Worm (Caenorhabditis elegans) whole organism, L2 larva: ENCODE results near the gene pqn-68.
A peak's percentile ranks its signal among the peaks of the same experiment; 100 is the strongest.

Source experiments
- F13H6.1 ChIP-seq: sonication (generic microtip); optimal IDR thresholded peaks from 2 replicates; lab custom pipeline; 2016; ENCODE audit warnings: missing genetic modification characterization, missing compliant biosample characterization
- Y55F3AM.14 ChIP-seq: fragments of 200-800 bp; sonication (Bioruptor generic); optimal IDR thresholded peaks from 2 replicates; lab custom pipeline; 2018; ENCODE audit warnings: mild to moderate bottlenecking, missing genetic modification characterization, missing compliant biosample characterization
- ZK546.5 ChIP-seq: sonication (generic microtip); optimal IDR thresholded peaks from 2 replicates; lab custom pipeline; 2017; ENCODE audit warnings: missing biosample characterization, missing genetic modification characterization
- alr-1 ChIP-seq: fragments of 150-350 bp; optimal IDR thresholded peaks from 2 replicates; lab custom pipeline; 2014; ENCODE audit warnings: missing biosample characterization, missing genetic modification characterization
- aly-2 ChIP-seq: fragments of 150-350 bp; optimal IDR thresholded peaks from 2 replicates; lab custom pipeline; 2014; ENCODE audit warnings: missing biosample characterization, missing genetic modification characterization
- ceh-16 ChIP-seq: fragments of 150-350 bp; optimal IDR thresholded peaks from 2 replicates; lab custom pipeline; 2014; ENCODE audit warnings: missing biosample characterization, missing genetic modification characterization
- ceh-82 ChIP-seq: fragments of 150-350 bp; optimal IDR thresholded peaks from 2 replicates; lab custom pipeline; 2014; ENCODE audit warnings: missing biosample characterization, missing genetic modification characterization
- crh-2 ChIP-seq: sonication (generic microtip); optimal IDR thresholded peaks from 2 replicates; lab custom pipeline; 2017; ENCODE audit warnings: missing biosample characterization, missing genetic modification characterization
- egl-27 ChIP-seq: sonication (generic microtip); optimal IDR thresholded peaks from 3 replicates; lab custom pipeline; 2017; ENCODE audit warnings: missing biosample characterization, missing genetic modification reagents, missing genetic modification characterization
- elt-1 ChIP-seq: fragments of 150-350 bp; optimal IDR thresholded peaks from 2 replicates; lab custom pipeline; 2014; ENCODE audit warnings: missing biosample characterization, missing genetic modification characterization
- fos-1 ChIP-seq: fragments of 150-350 bp; optimal IDR thresholded peaks from 2 replicates; lab custom pipeline; 2014; ENCODE audit warnings: missing biosample characterization, missing genetic modification characterization
- gmeb-1 ChIP-seq: fragments of 150-350 bp; optimal IDR thresholded peaks from 2 replicates; lab custom pipeline; 2014; ENCODE audit warnings: missing biosample characterization, missing genetic modification characterization
- lin-11 ChIP-seq: fragments of 150-350 bp; sonication (generic microtip); optimal IDR thresholded peaks from 2 replicates; lab custom pipeline; 2014; ENCODE audit warnings: missing biosample characterization, missing genetic modification characterization, inconsistent platforms, mixed read lengths
- lin-13 ChIP-seq: fragments of 150-350 bp; optimal IDR thresholded peaks from 2 replicates; lab custom pipeline; 2014; ENCODE audit warnings: missing biosample characterization, missing genetic modification reagents, missing genetic modification characterization
- lsy-2 ChIP-seq, 2 experiments: fragments of 150-350 bp in 1 of 2; sonication (generic microtip) in 1 of 2; optimal IDR thresholded peaks; 2 replicates each; lab custom pipeline; 2014 to 2017; ENCODE audit warnings: missing biosample characterization in 2 of 2, missing genetic modification characterization in 2 of 2
- mab-5 ChIP-seq: fragments of 150-350 bp; optimal IDR thresholded peaks from 2 replicates; lab custom pipeline; 2014; ENCODE audit warnings: missing biosample characterization, missing genetic modification characterization
- mdl-1 ChIP-seq, 2 experiments: fragments of 150-350 bp in 1 of 2; sonication (generic microtip) in 1 of 2; optimal IDR thresholded peaks; 2 replicates each; lab custom pipeline; 2017; ENCODE audit warnings: missing biosample characterization in 2 of 2, missing genetic modification characterization in 2 of 2
- nhr-10 ChIP-seq: sonication (generic microtip); optimal IDR thresholded peaks from 2 replicates; lab custom pipeline; 2017; ENCODE audit warnings: missing biosample characterization, missing genetic modification characterization
- nhr-11 ChIP-seq: fragments of 150-350 bp; optimal IDR thresholded peaks from 2 replicates; lab custom pipeline; 2014; ENCODE audit warnings: missing biosample characterization, missing genetic modification characterization
- nhr-12 ChIP-seq: fragments of 150-350 bp; optimal IDR thresholded peaks from 2 replicates; lab custom pipeline; 2014; ENCODE audit warnings: missing biosample characterization, missing genetic modification characterization
- nhr-129 ChIP-seq: fragments of 150-350 bp; optimal IDR thresholded peaks from 2 replicates; lab custom pipeline; 2014; ENCODE audit warnings: missing biosample characterization, missing genetic modification characterization
- nhr-21 ChIP-seq: fragments of 150-350 bp; optimal IDR thresholded peaks from 2 replicates; lab custom pipeline; 2014; ENCODE audit warnings: missing biosample characterization, missing genetic modification characterization
- nhr-237 ChIP-seq: fragments of 150-350 bp; optimal IDR thresholded peaks from 2 replicates; lab custom pipeline; 2014; ENCODE audit warnings: missing biosample characterization, missing genetic modification characterization
- nhr-25 ChIP-seq: fragments of 150-350 bp; sonication (generic microtip); optimal IDR thresholded peaks from 3 replicates; lab custom pipeline; 2014; ENCODE audit warnings: missing biosample characterization, missing genetic modification characterization
- peb-1 ChIP-seq: fragments of 150-350 bp; optimal IDR thresholded peaks from 2 replicates; lab custom pipeline; 2014; ENCODE audit warnings: missing biosample characterization, missing genetic modification characterization
- sma-9 ChIP-seq, 2 experiments: fragments of 150-350 bp in 1 of 2; sonication (generic microtip) in 1 of 2; optimal IDR thresholded peaks; 2 replicates each; lab custom pipeline; 2014 to 2016; ENCODE audit warnings: missing genetic modification characterization in 2 of 2, mild to moderate bottlenecking in 1 of 2, missing biosample characterization in 1 of 2, missing compliant biosample characterization in 1 of 2, missing genetic modification reagents in 1 of 2, moderate library complexity in 1 of 2
- unc-39 ChIP-seq: fragments of 150-350 bp; optimal IDR thresholded peaks from 2 replicates; lab custom pipeline; 2014; ENCODE audit warnings: missing biosample characterization, missing genetic modification characterization
- unc-55 ChIP-seq: fragments of 150-350 bp; sonication (generic microtip); optimal IDR thresholded peaks from 3 replicates; lab custom pipeline; 2014; ENCODE audit warnings: missing biosample characterization, missing genetic modification reagents, missing genetic modification characterization
- unc-62 ChIP-seq: fragments of 150-350 bp; optimal IDR thresholded peaks from 2 replicates; lab custom pipeline; 2014; ENCODE audit warnings: missing biosample characterization, missing genetic modification reagents, missing genetic modification characterization
- zag-1 ChIP-seq: fragments of 150-350 bp; optimal IDR thresholded peaks from 2 replicates; lab custom pipeline; 2014; ENCODE audit warnings: missing biosample characterization, missing genetic modification characterization
- ztf-1 ChIP-seq: fragments of 200-800 bp; sonication (Bioruptor generic); conservative IDR thresholded peaks from 2 replicates; pipeline ENCODE4 v1.3.6; 2022; ENCODE audit warnings: missing genetic modification characterization, missing compliant biosample characterization
- ztf-11 ChIP-seq: sonication (generic microtip); optimal IDR thresholded peaks from 2 replicates; lab custom pipeline; 2017; ENCODE audit warnings: missing biosample characterization, missing genetic modification characterization
- ztf-4 ChIP-seq: fragments of 150-350 bp; optimal IDR thresholded peaks from 2 replicates; lab custom pipeline; 2014; ENCODE audit warnings: missing biosample characterization, missing genetic modification characterization

pqn-68 gene

ce11 chrV:12961085-12961560 is 8.7 kb downstream of the pqn-68 start, which contains the start of gene mpst-7:
TSS of gene mpst-7 (minus strand) at chrV:12961135.
- TF ChIP-seq fos-1 (tag; lab: Kevin White, UChicago) (peak; percentile 35), nhr-25 (peak; percentile 20), egl-27 (tag; lab: Kevin White, UChicago) (no peak), nhr-237 (tag; lab: Kevin White, UChicago) (no peak), alr-1 (tag; lab: Kevin White, UChicago) (no peak), elt-1 (no peak), lsy-2 (tag; optimal IDR thresholded peaks at IDR 0.05; lab: Kevin White, UChicago) (no peak), unc-62 (GFP tag; lab: Kevin White, UChicago) (no peak), lin-13 (no peak), crh-2 (tag; lab: Kevin White, UChicago) (no peak)

DNA sequence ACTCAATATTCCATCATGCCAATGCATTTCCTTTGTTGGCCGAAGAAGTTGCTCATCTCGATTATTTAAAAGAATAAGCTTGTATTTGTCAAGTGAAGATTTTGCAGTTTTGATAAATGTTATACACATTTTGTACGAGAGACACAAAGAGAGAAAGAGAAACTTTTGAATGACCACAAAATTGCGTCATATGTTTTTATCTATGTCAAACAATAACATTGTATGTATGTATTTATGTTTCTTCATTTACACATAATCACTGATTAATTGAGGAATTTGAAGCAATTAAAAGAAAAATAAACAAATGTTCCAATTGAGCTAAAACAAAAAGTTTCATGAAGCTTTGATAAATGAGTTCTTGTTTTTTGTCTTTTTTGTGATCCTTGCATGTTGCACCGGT is 10.8 kb downstream of the pqn-68 start, which contains the start of gene hrg-9:
Gene hrg-9 (minus strand): TSS at position 152 of the 400 bp plus-strand sequence.
- TF ChIP-seq nhr-129, result peak; percentile 96
- peak; percentile 6 for TF ChIP-seq fos-1 (tag; lab: Kevin White, UChicago)
- TF ChIP-seq unc-39 (tag; lab: Kevin White, UChicago), result no peak
- TF ChIP-seq nhr-10 (tag; lab: Kevin White, UChicago), result no peak
- TF ChIP-seq lin-13, result no peak
- TF ChIP-seq mab-5 (tag; lab: Kevin White, UChicago), result no peak
- no peak for TF ChIP-seq nhr-21 (tag; lab: Kevin White, UChicago)
- TF ChIP-seq alr-1 (tag; lab: Kevin White, UChicago), result no peak
- no peak for TF ChIP-seq mdl-1 (tag; optimal IDR thresholded peaks at IDR 0.05; lab: Kevin White, UChicago)
- TF ChIP-seq crh-2 (tag; lab: Kevin White, UChicago), result peak; percentile 3
- peak in 1 of 2 experiments; percentile 33 for TF ChIP-seq lsy-2 (tag; optimal IDR thresholded peaks at IDR 0.05; lab: Kevin White, UChicago)
- no peak for TF ChIP-seq ztf-1
- peak; percentile 34 for TF ChIP-seq nhr-25
- TF ChIP-seq aly-2 (tag; lab: Kevin White, UChicago), result no peak
- TF ChIP-seq nhr-12, result no peak
- TF ChIP-seq gmeb-1 (tag; lab: Kevin White, UChicago), result no peak
- no peak for TF ChIP-seq ztf-11 (tag; lab: Kevin White, UChicago)
- no peak for TF ChIP-seq ztf-4 (tag; lab: Kevin White, UChicago)
- no peak for TF ChIP-seq sma-9 (GFP tag; optimal IDR thresholded peaks at IDR 0.05; lab: Kevin White, UChicago)
- TF ChIP-seq sma-9 (tag; optimal IDR thresholded peaks at IDR 0.05; lab: Kevin White, UChicago), result no peak
- TF ChIP-seq unc-55, result no peak
- TF ChIP-seq ceh-16, result no peak
- no peak for TF ChIP-seq F13H6.1 (tag; lab: Kevin White, UChicago)
- TF ChIP-seq ceh-82 (tag; lab: Kevin White, UChicago), result no peak
- no peak for TF ChIP-seq ZK546.5 (tag; lab: Kevin White, UChicago)
- no peak for TF ChIP-seq Y55F3AM.14 (GFP tag; lab: Kevin White, UChicago)
- TF ChIP-seq elt-1, result no peak

DNA sequence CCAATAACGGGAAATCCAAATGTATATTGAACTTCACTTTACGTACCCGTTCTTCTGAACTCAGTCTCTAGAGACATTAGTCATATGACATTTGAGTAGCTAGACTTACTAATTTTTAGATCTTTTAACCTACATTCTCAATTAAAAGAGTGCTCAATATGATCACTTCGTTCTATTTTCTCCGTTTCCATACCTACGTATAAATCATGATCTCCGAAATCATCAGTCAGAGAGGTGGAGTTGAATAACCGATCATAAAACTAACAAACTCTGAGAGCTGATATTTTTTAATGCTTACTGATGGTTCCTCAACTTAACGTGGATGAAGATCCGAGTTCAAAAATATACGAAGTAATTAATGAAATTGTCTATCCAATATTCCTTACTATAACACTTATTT is 11.6 kb downstream of the pqn-68 start, which contains the start of gene srd-35:
Gene srd-35 (plus strand): TSS at position 301 of the 400 bp plus-strand sequence.
- TF ChIP-seq nhr-12 (no peak), crh-2 (tag; lab: Kevin White, UChicago) (no peak), lin-11 (no peak), ceh-16 (no peak), lsy-2 (tag; optimal IDR thresholded peaks at IDR 0.05; lab: Kevin White, UChicago) (no peak), gmeb-1 (tag; lab: Kevin White, UChicago) (no peak), nhr-129 (no peak), egl-27 (tag; lab: Kevin White, UChicago) (no peak), ceh-82 (tag; lab: Kevin White, UChicago) (no peak), ztf-1 (no peak), nhr-11 (tag; lab: Kevin White, UChicago) (no peak), sma-9 (GFP tag; optimal IDR thresholded peaks at IDR 0.05; lab: Kevin White, UChicago) (no peak), sma-9 (tag; optimal IDR thresholded peaks at IDR 0.05; lab: Kevin White, UChicago) (no peak), Y55F3AM.14 (GFP tag; lab: Kevin White, UChicago) (no peak), aly-2 (tag; lab: Kevin White, UChicago) (no peak), nhr-237 (tag; lab: Kevin White, UChicago) (no peak), F13H6.1 (tag; lab: Kevin White, UChicago) (no peak), elt-1 (no peak), peb-1 (tag; lab: Kevin White, UChicago) (no peak), ZK546.5 (tag; lab: Kevin White, UChicago) (no peak), ztf-11 (tag; lab: Kevin White, UChicago) (no peak)

- no peak for TF ChIP-seq unc-39 (tag; lab: Kevin White, UChicago)
- no peak for TF ChIP-seq nhr-10 (tag; lab: Kevin White, UChicago)
- no peak for TF ChIP-seq zag-1 (tag; lab: Kevin White, UChicago)
- TF ChIP-seq fos-1 (tag; lab: Kevin White, UChicago), result no peak
- TF ChIP-seq, all 48 proteins: peak for 0
Observed at ce11 chrV:12967110-12967509, 14.7 kb downstream of the pqn-68 start, which contains the start of gene R186.3. TSS of gene R186.3 (minus strand) at chrV:12967210.
